Worm (Caenorhabditis elegans) whole organism, L4/young adult: ENCODE results near the gene ZK945.6.

Source experiments
- W03F9.2 ChIP-seq: fragments of 150-350 bp; optimal IDR thresholded peaks from 2 replicates; lab custom pipeline; 2014; ENCODE audit warnings: missing biosample characterization, missing genetic modification characterization
- dao-5 ChIP-seq: sonication (generic microtip); optimal IDR thresholded peaks from 2 replicates; lab custom pipeline; 2016; ENCODE audit warnings: missing genotype, missing genetic modification characterization, moderate library complexity, missing compliant biosample characterization
- him-1 ChIP-seq: sonication (generic microtip); optimal IDR thresholded peaks from 2 replicates; lab custom pipeline; 2016; ENCODE audit warnings: missing genotype, missing genetic modification reagents, missing genetic modification characterization, missing compliant biosample characterization

Gene ZK945.6

DNA sequence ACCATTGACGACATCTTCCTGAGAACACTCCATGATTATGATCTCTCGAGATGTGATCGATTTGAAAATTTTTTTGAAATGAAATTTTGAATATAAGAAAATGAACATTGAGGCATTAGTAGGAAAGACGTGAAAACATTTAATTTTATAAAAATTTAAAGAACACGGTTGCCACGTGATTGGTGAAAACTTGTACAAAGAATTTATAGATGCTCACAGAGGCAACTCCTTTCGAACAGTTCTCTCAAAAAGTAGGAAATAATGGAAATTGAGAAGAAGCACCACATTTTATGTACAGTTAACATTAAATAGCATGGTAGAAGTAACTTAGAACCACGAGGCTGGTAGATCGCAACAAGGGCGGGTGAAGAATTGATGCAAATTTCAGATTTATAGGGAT is at the start of gene ZK945.6:
ZK945.6 (minus strand) TSS at position 101 of the 400 bp plus-strand sequence.
- TF ChIP-seq W03F9.2 (tag; lab: Kevin White, UChicago) (no peak), dao-5 (tag; lab: Kevin White, UChicago) (no peak), him-1 (tag; lab: Kevin White, UChicago) (no peak)

DNA sequence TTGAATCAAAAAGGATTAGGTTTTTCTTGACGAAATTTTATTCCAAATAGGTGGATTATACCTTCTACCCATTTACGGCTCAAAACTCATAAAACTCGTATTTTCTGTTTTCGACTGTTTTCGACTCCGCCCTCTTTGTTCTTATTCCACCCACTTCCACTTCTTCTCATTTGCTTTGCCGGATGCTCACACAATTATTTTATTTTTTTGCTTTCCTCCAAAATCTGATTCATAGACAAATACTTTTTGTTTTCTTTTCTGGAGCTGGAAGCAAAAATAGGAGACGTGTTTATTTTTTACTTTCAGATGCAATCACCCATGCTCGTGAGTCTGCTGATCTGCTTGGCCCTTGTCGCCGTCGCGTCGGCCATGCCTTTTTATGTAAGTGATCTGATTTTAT is 48.3 kb upstream of the ZK945.6 start, which contains the start of gene nlp-63:
nlp-63 (plus strand) TSS at position 301 of the 400 bp plus-strand sequence.
- TF ChIP-seq dao-5 (tag; lab: Kevin White, UChicago) (no peak), W03F9.2 (tag; lab: Kevin White, UChicago) (no peak), him-1 (tag; lab: Kevin White, UChicago) (no peak)

DNA sequence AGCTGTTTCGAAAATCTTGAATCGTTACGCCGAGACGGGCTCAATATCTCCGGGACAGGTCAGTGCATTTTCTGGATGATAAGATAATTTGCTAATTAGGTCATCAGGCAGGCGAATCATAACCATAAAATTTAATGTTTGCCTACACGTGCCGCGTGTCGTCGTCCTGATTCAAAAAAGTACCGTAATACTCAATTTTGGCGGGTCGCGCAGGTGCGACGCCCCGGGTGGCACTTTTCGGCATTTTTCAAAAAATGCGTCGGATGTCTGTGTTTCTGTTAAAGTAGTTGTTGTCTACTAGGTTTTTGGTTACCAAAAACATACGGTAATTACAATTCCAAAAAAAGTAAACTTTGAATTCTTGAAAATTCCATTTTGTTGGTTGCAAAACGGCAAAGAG is 40.7 kb upstream of the ZK945.6 start:
- TF ChIP-seq him-1 (tag; lab: Kevin White, UChicago): no peak
- TF ChIP-seq dao-5 (tag; lab: Kevin White, UChicago): no peak

DNA sequence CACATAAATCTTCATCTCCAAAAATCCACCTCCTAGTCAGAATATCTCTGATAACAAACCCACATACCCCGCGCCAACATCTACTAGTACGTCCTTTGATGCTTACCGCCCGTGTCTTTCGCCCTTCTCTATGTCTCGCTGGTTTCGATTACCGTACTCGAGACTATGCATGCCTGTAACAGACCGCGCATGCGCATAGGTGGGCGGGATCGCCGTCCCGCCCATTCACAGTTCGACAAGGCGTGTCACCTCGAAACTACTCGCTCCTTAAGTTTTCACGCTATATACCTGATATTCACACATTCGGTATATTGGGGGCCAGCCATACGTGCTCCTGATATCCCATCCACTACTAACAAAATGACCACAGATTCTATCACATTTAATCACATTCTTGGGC is 39.7 kb upstream of the ZK945.6 start, which contains the start of gene pax-3:
pax-3 (plus strand) TSS at position 83 of the 400 bp plus-strand sequence.
- TF ChIP-seq W03F9.2 (tag; lab: Kevin White, UChicago) (no peak), dao-5 (tag; lab: Kevin White, UChicago) (no peak), him-1 (tag; lab: Kevin White, UChicago) (no peak)

DNA sequence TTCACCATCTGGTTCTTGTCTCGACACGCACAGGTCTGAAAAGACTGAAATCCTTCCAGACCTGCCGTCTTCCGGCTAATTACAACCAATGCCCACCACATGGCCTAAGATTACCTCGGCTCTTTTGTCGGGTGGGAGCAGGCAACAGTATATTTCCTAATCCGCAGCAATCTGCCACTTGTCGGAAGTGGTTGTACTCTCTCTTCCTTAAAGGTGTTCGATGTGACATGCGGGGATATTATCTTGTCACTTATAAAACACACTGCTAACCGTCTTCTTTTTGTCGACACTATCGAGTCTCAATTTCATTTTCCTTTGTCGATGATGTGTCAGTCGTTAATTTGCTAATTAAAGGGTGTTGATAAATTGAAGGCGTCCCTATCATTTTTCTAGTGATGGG is 37.3 kb upstream of the ZK945.6 start, which contains the start of gene F27E5.3:
F27E5.3 (minus strand) TSS at position 101 of the 400 bp plus-strand sequence.
- no peak for TF ChIP-seq him-1 (tag; lab: Kevin White, UChicago)
- no peak for TF ChIP-seq dao-5 (tag; lab: Kevin White, UChicago)
- no peak for TF ChIP-seq W03F9.2 (tag; lab: Kevin White, UChicago)

DNA sequence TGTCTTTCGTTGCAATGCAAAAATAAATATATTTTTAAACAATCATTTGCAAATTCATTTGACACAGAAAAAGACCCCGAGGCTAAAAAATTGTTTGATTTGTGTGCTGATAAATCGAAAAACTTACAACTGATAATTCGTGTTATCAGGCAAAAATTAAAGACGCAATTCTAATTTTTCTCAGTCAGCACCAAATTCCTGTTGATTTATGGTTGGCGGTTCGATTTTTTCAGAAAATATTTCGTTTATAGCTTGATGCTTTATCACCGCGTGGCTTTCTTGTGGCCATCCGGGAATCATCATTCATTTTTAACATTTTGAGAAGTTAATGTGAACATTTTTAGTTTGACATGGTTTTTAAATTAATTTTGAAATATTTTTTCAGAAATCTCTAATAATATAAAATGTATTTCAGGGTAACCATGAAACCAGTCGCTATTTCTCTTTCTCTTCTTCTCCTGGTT is 32.4 kb upstream of the ZK945.6 start, which contains the start of gene asah-2:
asah-2 (plus strand) TSS at position 414 of the 464 bp plus-strand sequence.
- no peak for TF ChIP-seq dao-5 (tag; lab: Kevin White, UChicago)
- TF ChIP-seq W03F9.2 (tag; lab: Kevin White, UChicago): no peak
- no peak for TF ChIP-seq him-1 (tag; lab: Kevin White, UChicago)

DNA sequence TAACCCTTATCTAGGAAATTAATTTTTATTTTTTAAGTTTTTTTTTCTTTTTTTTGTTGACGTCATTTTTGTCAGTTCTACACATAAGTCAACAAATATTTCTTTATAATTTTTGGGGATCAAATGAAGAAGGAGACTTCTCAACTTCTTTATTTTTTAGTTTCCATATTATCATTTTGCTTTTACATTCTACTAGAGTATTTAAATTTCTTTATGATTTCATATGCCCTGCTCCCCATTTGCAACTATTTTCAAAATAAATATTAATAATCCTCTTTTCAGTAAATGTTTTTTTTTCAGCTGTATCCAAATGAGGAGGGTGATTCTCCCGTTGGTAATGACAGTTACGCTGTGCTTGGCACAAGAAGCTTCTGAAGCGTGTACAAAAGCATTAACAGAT is 30.6 kb upstream of the ZK945.6 start, which contains the start of gene phg-1:
phg-1 (plus strand) TSS at position 301 of the 400 bp plus-strand sequence.
- TF ChIP-seq W03F9.2 (tag; lab: Kevin White, UChicago) (no peak), him-1 (tag; lab: Kevin White, UChicago) (no peak), dao-5 (tag; lab: Kevin White, UChicago) (no peak)

DNA sequence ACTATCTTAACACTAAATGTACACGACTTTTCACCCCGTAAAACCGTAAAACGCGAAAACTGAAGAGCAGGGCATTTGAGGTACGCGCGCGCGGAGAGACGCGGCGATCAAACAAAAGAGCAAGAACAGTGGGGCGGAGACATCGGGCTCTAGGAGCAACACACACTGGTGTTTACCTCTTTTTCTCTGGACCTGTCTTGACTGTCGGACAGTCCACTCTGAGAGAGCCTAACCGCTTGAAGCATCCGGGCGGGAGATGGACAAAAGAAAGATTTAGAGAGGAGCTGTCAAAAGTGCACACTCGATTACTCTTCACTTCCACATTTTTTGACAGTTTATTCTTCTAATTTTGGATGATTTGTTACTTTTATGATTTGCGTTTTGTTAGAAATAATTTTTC is 30.0 kb upstream of the ZK945.6 start:
- TF ChIP-seq him-1 (tag; lab: Kevin White, UChicago) (no peak), dao-5 (tag; lab: Kevin White, UChicago) (no peak), W03F9.2 (tag; lab: Kevin White, UChicago) (no peak)

DNA sequence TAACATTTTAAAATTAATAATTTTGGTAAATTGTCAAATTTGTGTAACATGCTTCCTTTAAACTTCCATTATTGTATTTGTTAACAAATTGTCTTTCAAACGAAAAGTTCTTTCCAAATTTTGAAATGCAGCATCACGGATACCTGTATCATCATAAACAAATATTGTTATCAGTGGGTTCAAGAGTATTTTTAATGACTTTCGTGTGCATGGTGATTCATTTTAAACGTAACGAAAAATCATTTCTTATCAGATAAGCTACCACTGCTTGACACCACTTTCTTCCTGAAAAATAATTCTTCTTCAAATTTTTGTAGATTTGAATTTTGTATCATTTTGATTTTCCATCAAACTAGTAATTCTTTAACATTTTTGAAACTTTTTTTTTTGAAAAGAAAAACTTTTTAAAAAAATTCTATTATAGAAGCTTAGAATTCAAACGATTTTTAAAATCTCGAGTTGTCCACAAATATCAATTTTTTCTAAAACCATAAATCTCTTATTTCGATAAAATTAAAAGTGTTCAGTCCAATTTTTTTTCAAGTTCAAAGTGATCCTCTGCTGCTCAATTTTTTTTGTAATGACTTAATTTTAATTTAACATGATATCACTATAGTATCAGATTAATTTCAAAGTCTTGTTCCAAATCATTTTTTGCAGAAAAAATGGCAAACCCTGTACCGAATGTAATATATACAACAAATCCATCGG is 27.7 kb upstream of the ZK945.6 start, which contains the start of gene F27E5.9:
F27E5.9 (plus strand) TSS at position 661 of the 711 bp plus-strand sequence.
- TF ChIP-seq W03F9.2 (tag; lab: Kevin White, UChicago): no peak
- no peak for TF ChIP-seq dao-5 (tag; lab: Kevin White, UChicago)

DNA sequence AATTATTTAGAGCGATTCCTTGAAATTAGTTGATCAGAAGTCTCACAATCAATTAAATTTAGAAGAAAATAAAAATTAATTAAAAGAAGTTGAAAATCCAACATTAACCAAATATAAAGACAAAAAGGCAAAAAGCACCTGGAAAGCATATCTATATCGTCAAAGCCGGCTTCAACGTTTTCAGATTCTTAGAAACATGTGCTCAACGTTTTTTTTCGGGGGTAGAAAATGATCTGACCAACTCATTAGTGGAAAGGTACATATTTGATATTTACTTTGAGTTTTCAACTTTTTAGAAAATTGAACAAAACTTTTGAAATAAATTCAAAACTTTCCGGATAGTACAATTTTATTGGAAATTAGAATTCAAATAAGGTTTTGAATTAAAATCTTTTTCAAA is 26.0 kb upstream of the ZK945.6 start:
- TF ChIP-seq dao-5 (tag; lab: Kevin White, UChicago) (no peak), him-1 (tag; lab: Kevin White, UChicago) (no peak), W03F9.2 (tag; lab: Kevin White, UChicago) (no peak)

DNA sequence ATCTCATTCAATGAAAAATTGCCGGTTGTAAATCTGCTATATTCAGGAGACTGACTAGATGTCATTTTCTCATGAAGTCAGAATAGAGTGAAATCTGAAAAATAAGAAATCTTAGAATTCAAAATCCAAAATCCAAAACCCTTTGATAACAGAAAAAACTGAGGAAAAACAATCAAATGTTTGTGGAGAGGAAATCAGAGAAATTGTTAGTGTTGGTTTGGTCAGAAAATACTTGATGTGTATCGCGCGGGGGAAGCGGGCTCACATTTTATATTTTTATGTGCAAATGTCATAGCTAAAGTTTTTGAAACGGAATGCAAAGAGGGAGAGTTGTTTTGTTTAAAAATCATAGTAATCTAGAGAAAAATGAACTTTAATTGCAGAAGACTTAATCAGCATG is 25.0 kb upstream of the ZK945.6 start, which contains the start of gene F27E5.5:
F27E5.5 (minus strand) TSS at position 101 of the 400 bp plus-strand sequence.
- TF ChIP-seq dao-5 (tag; lab: Kevin White, UChicago) (no peak), him-1 (tag; lab: Kevin White, UChicago) (no peak), W03F9.2 (tag; lab: Kevin White, UChicago) (no peak)

DNA sequence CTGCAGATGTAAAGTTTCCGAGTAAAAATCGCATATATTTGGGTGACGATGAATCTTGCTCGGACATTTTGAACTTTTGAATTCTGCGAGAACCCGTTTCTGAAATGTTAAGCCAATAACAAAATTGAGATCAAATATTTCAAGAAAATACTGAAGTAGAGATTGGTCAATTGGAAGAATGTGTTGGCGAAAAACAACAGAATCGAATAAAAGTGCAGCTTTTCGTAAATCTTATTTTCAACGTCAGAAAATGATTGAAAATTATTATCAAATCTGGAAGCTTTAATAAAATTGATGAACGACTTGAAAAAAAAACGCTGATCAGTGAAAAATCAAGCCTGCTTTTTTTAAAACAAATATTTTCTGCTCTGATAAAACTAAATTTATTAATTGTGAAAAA is 20.6 kb upstream of the ZK945.6 start, which contains the start of gene F27E5.8:
F27E5.8 (minus strand) TSS at position 101 of the 400 bp plus-strand sequence.
- TF ChIP-seq W03F9.2 (tag; lab: Kevin White, UChicago) (no peak), him-1 (tag; lab: Kevin White, UChicago) (no peak), dao-5 (tag; lab: Kevin White, UChicago) (no peak)

DNA sequence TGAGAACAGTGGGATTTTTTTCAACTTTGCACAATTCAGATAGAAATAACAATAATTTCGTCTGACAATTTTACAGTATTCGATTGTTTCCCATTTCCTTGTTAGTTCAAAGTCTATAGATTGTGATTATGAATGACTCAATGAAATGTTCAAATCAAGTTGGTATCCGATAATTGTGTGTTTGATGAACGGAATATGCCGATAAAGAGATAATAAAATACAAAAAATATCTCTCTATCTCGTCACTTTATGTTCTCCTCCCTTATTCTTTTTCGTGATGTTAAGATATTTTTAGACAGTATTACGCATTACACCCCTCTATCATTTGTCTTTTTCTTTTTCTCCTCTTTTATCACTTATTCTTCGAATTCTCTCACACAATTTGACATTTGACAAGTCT is 15.7 kb upstream of the ZK945.6 start, which contains the start of gene F27E5.7:
F27E5.7 (plus strand) TSS at position 301 of the 400 bp plus-strand sequence.
- TF ChIP-seq him-1 (tag; lab: Kevin White, UChicago): no peak
- no peak for TF ChIP-seq W03F9.2 (tag; lab: Kevin White, UChicago)
- TF ChIP-seq dao-5 (tag; lab: Kevin White, UChicago): no peak
